Worm (Caenorhabditis elegans): Measurements from ENCODE around the gene best-13.

Gene best-13

ce11 chrIV:9861921-9862320 is 41.8 kb upstream of the best-13 start, which contains the start of gene K07F5.14:
Gene K07F5.14, plus strand, starts transcription at chrIV:9862221.
- no peak for TF ChIP-seq Y22D7AL.16 (tag; optimal IDR thresholded peaks at IDR 0.05)
- no peak for TF ChIP-seq ceh-30 (tag; optimal IDR thresholded peaks at IDR 0.05)
- TF ChIP-seq ceh-24 (tag; optimal IDR thresholded peaks at IDR 0.05): no peak
- no peak for TF ChIP-seq hlh-13 (GFP tag; optimal IDR thresholded peaks at IDR 0.05)
- no peak for TF ChIP-seq mec-3 (tag; optimal IDR thresholded peaks at IDR 0.05; ENCODE audit: borderline replicate concordance)
- no peak for TF ChIP-seq nfya-1 (tag; optimal IDR thresholded peaks at IDR 0.05)
- TF ChIP-seq F13H6.1 (tag; optimal IDR thresholded peaks at IDR 0.05): no peak
- no peak for TF ChIP-seq zip-5 (tag; optimal IDR thresholded peaks at IDR 0.05)
- no peak for TF ChIP-seq ceh-22 (tag; optimal IDR thresholded peaks at IDR 0.05)
- no peak for TF ChIP-seq rnt-1 (tag; optimal IDR thresholded peaks at IDR 0.05)
- TF ChIP-seq fkh-6 (tag; optimal IDR thresholded peaks at IDR 0.05): no peak
- no peak for TF ChIP-seq sdc-2 (tag; optimal IDR thresholded peaks at IDR 0.05)
- no peak for TF ChIP-seq eyg-1 (tag; optimal IDR thresholded peaks at IDR 0.05)
- no peak for TF ChIP-seq ets-4 (tag; optimal IDR thresholded peaks at IDR 0.05)
- no peak for TF ChIP-seq pag-3 (tag; optimal IDR thresholded peaks at IDR 0.05; ENCODE audit: borderline replicate concordance)

- TF ChIP-seq ceh-9 (tag; optimal IDR thresholded peaks at IDR 0.05): no peak
These were observed 39.9 kb upstream of the best-13 start, which contains the start of gene K07F5.16 for ce11 chrIV:9863817-9864216. Gene K07F5.16, plus strand, starts transcription at chrIV:9864117.

ce11 chrIV:9864778-9865177 is 38.9 kb upstream of the best-13 start, which contains the start of the genes K07F5.15 and K07F5.22:
Gene K07F5.15, plus strand, starts transcription at chrIV:9865078.
Gene K07F5.22, plus strand, starts transcription at chrIV:9865078.
- TF ChIP-seq odd-2 (tag; optimal IDR thresholded peaks at IDR 0.05) (no peak), mec-3 (tag; optimal IDR thresholded peaks at IDR 0.05; ENCODE audit: borderline replicate concordance) (no peak), sdc-2 (tag; optimal IDR thresholded peaks at IDR 0.05) (no peak), nhr-11 (tag; optimal IDR thresholded peaks at IDR 0.05) (no peak), pha-4 (tag; optimal IDR thresholded peaks at IDR 0.05) (no peak), ahr-1 (tag; optimal IDR thresholded peaks at IDR 0.05) (no peak), sox-4 (tag; optimal IDR thresholded peaks at IDR 0.05) (no peak), ceh-30 (tag; optimal IDR thresholded peaks at IDR 0.05) (no peak), rnt-1 (tag; optimal IDR thresholded peaks at IDR 0.05) (no peak)

ce11 chrIV:9866865-9867264 is 36.8 kb upstream of the best-13 start:
- TF ChIP-seq unc-86 (tag; optimal IDR thresholded peaks at IDR 0.05) (no peak), ceh-24 (tag; optimal IDR thresholded peaks at IDR 0.05) (no peak), ceh-31 (tag; optimal IDR thresholded peaks at IDR 0.05) (no peak), fax-1 (tag; optimal IDR thresholded peaks at IDR 0.05) (no peak), K02D7.2 (tag; optimal IDR thresholded peaks at IDR 0.05) (no peak), ets-4 (tag; optimal IDR thresholded peaks at IDR 0.05) (no peak), ahr-1 (tag; optimal IDR thresholded peaks at IDR 0.05) (no peak), ceh-9 (tag; optimal IDR thresholded peaks at IDR 0.05) (no peak), che-1 (tag; optimal IDR thresholded peaks at IDR 0.05) (no peak), ceh-18 (tag; optimal IDR thresholded peaks at IDR 0.05) (no peak), elt-4 (tag; optimal IDR thresholded peaks at IDR 0.05) (no peak), pax-1 (tag; optimal IDR thresholded peaks at IDR 0.05) (no peak), ceh-45 (GFP tag; IDR thresholded peaks at IDR 0.05) (no peak), ref-2 (tag; optimal IDR thresholded peaks at IDR 0.05) (no peak), pat-9 (tag; optimal IDR thresholded peaks at IDR 0.05) (no peak), K09A11.1 (tag; optimal IDR thresholded peaks at IDR 0.05; ENCODE audit: insufficient read depth) (no peak)

- TF ChIP-seq C38D4.7 (GFP tag; optimal IDR thresholded peaks at IDR 0.05) (no peak), mec-3 (tag; optimal IDR thresholded peaks at IDR 0.05; ENCODE audit: borderline replicate concordance) (no peak), Y22D7AL.16 (tag; optimal IDR thresholded peaks at IDR 0.05) (no peak), gmeb-2 (tag; optimal IDR thresholded peaks at IDR 0.05) (no peak), ceh-24 (tag; optimal IDR thresholded peaks at IDR 0.05) (no peak), ceh-48 (tag; optimal IDR thresholded peaks at IDR 0.05) (no peak), ceh-19 (GFP tag; optimal IDR thresholded peaks at IDR 0.05) (no peak), ama-1 (optimal IDR thresholded peaks at IDR 0.05) (no peak)
These were observed 35.8 kb upstream of the best-13 start for ce11 chrIV:9867915-9868314.
